Worm (Caenorhabditis elegans) whole organism, mixed stage, embryonic: Measurements from ENCODE around the gene R02D5.7.

ENCODE experiments used
- M03D4.4 ChIP-seq: sonication (generic microtip); optimal IDR thresholded peaks from 2 replicates; lab custom pipeline; 2017; ENCODE audit warnings: mild to moderate bottlenecking, missing genetic modification characterization, missing compliant biosample characterization
- blmp-1 ChIP-seq: fragments of 150-350 bp; optimal IDR thresholded peaks from 2 replicates; lab custom pipeline; 2014; ENCODE audit warnings: missing biosample characterization, missing genetic modification characterization
- ceh-83 ChIP-seq: fragments of 200-800 bp; sonication (Bioruptor generic); optimal IDR thresholded peaks from 2 replicates; lab custom pipeline; 2018; ENCODE audit warnings: mild to moderate bottlenecking, missing genetic modification characterization, missing compliant biosample characterization
- elt-3 ChIP-seq: fragments of 150-350 bp; optimal IDR thresholded peaks from 2 replicates; lab custom pipeline; 2014; ENCODE audit warnings: missing biosample characterization, missing genetic modification characterization
- lin-13 ChIP-seq: fragments of 150-350 bp; optimal IDR thresholded peaks from 2 replicates; lab custom pipeline; 2014; ENCODE audit warnings: missing biosample characterization, missing genetic modification characterization
- mep-1 ChIP-seq: fragments of 150-350 bp; optimal IDR thresholded peaks from 2 replicates; lab custom pipeline; 2017; ENCODE audit warnings: missing biosample characterization, missing genetic modification reagents, missing genetic modification characterization, inconsistent platforms
- nhr-12 ChIP-seq: fragments of 150-350 bp; optimal IDR thresholded peaks from 2 replicates; lab custom pipeline; 2014; ENCODE audit warnings: missing biosample characterization, missing genetic modification characterization
- pha-4 ChIP-seq: fragments of 150-350 bp; optimal IDR thresholded peaks from 2 replicates; lab custom pipeline; 2018; ENCODE audit warnings: missing biosample characterization, missing genetic modification reagents, missing genetic modification characterization
- sem-2 ChIP-seq: fragments of 200-800 bp; sonication (Bioruptor generic); optimal IDR thresholded peaks from 2 replicates; lab custom pipeline; 2018; ENCODE audit warnings: mild to moderate bottlenecking, missing genetic modification characterization, missing compliant biosample characterization
- snpc-4 ChIP-seq: fragments of 150-350 bp; optimal IDR thresholded peaks from 2 replicates; lab custom pipeline; 2014; ENCODE audit warnings: missing biosample characterization, missing genetic modification characterization
- tbx-8 ChIP-seq: fragments of 200-800 bp; sonication (Bioruptor generic); optimal IDR thresholded peaks from 2 replicates; lab custom pipeline; 2018; ENCODE audit warnings: mild to moderate bottlenecking, missing genetic modification characterization, moderate library complexity, missing compliant biosample characterization
- unc-62 ChIP-seq: fragments of 150-350 bp; optimal IDR thresholded peaks from 2 replicates; lab custom pipeline; 2014; ENCODE audit warnings: missing biosample characterization, missing genetic modification reagents, missing genetic modification characterization

DNA sequence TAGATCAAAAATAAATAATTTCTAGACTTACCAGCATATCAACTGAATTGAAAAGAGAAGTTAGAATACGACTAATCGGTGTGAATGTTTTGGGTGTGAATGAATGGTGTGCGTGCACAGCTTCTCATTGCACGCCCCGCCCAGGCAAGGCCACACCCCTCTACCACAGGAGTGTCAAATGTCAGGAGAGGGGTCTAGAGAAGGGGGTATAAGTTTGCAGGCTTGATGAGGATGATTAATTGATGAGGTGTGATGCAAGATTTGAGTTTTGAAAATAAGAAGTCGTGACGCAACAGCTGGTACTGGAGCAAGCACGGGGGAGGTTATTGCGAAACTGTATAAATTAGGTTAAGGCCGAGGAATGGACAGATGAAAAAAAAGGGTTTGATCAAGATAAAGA lies 49.0 kb downstream of the R02D5.7 start, which contains the start of gene egl-1:
- no peak for TF ChIP-seq snpc-4 (tag; lab: Kevin White, UChicago)
- no peak for TF ChIP-seq elt-3 (tag; lab: Kevin White, UChicago)
- no peak for TF ChIP-seq blmp-1 (tag; lab: Kevin White, UChicago)
- TF ChIP-seq nhr-12: no peak
- no peak for TF ChIP-seq M03D4.4 (tag; lab: Kevin White, UChicago)
- TF ChIP-seq mep-1 (tag; lab: Kevin White, UChicago): no peak
- TF ChIP-seq tbx-8 (GFP tag; lab: Kevin White, UChicago): no peak
- TF ChIP-seq pha-4 (tag; lab: Kevin White, UChicago): no peak
- no peak for TF ChIP-seq unc-62 (GFP tag; lab: Kevin White, UChicago)
- no peak for TF ChIP-seq sem-2 (GFP tag; lab: Kevin White, UChicago)
- TF ChIP-seq lin-13 (tag; lab: Kevin White, UChicago): no peak
- no peak for TF ChIP-seq ceh-83 (GFP tag; lab: Kevin White, UChicago)
